Worm (Caenorhabditis elegans) whole organism, young adult: Measurements from ENCODE around the gene hmit-1.1.

Experiments
- D2030.7 ChIP-seq: fragments of 200-800 bp; sonication (Bioruptor generic); IDR thresholded peaks from 2 replicates; pipeline ENCODE4 v1.3.6; 2022; ENCODE audit warnings: missing genetic modification reagents, missing genetic modification characterization, missing compliant biosample characterization
- F33H1.4 ChIP-seq: fragments of 200-800 bp; sonication (Bioruptor generic); IDR thresholded peaks from 2 replicates; pipeline ENCODE4 v1.3.6; 2022; ENCODE audit warnings: missing genetic modification reagents, missing genetic modification characterization, missing compliant biosample characterization
- F37B4.10 ChIP-seq: fragments of 200-800 bp; sonication (Bioruptor generic); IDR thresholded peaks from 2 replicates; pipeline ENCODE4 v1.3.6; 2022; ENCODE audit warnings: missing genetic modification characterization, missing compliant biosample characterization
- K12H6.12 ChIP-seq: fragments of 200-800 bp; sonication (Bioruptor generic); optimal IDR thresholded peaks from 2 replicates; lab custom pipeline; 2018; ENCODE audit warnings: mild to moderate bottlenecking, missing genetic modification characterization, missing compliant biosample characterization
- T26A5.8 ChIP-seq: sonication (generic microtip); optimal IDR thresholded peaks from 2 replicates; lab custom pipeline; 2016; ENCODE audit warnings: missing genetic modification characterization, missing compliant biosample characterization
- Y67H2A.10 ChIP-seq: fragments of 200-800 bp; sonication (Bioruptor generic); conservative IDR thresholded peaks from 2 replicates; pipeline ENCODE4 v1.3.6; 2022; ENCODE audit warnings: missing genetic modification reagents, missing genetic modification characterization, missing compliant biosample characterization
- Y95B8A.8 ChIP-seq: fragments of 200-800 bp; sonication (Bioruptor generic); IDR thresholded peaks from 2 replicates; pipeline ENCODE4 v1.3.6; 2022; ENCODE audit warnings: missing genetic modification reagents, missing genetic modification characterization, missing compliant biosample characterization
- akir-1 ChIP-seq: fragments of 200-800 bp; sonication (Bioruptor generic); optimal IDR thresholded peaks from 2 replicates; lab custom pipeline; 2018; ENCODE audit warnings: mild to moderate bottlenecking, missing genetic modification characterization, moderate library complexity, missing compliant biosample characterization
- attf-3 ChIP-seq: fragments of 200-800 bp; sonication (Bioruptor generic); conservative IDR thresholded peaks from 2 replicates; pipeline ENCODE4 v1.3.6; 2022; ENCODE audit warnings: missing genetic modification reagents, missing genetic modification characterization, missing compliant biosample characterization
- attf-5 ChIP-seq: fragments of 200-800 bp; sonication (Bioruptor generic); optimal IDR thresholded peaks from 2 replicates; lab custom pipeline; 2018; ENCODE audit warnings: mild to moderate bottlenecking, missing genetic modification characterization, missing compliant biosample characterization
- bed-1 ChIP-seq: fragments of 200-800 bp; sonication (Bioruptor generic); IDR thresholded peaks from 2 replicates; pipeline ENCODE4 v1.3.6; 2022; ENCODE audit warnings: missing genetic modification reagents, missing genetic modification characterization, missing compliant biosample characterization
- cebp-1 ChIP-seq, 2 experiments: fragments of 200-800 bp in 1 of 2; sonication (Bioruptor generic) in 1 of 2; sonication (generic microtip) in 1 of 2; IDR thresholded peaks in 1 of 2; optimal IDR thresholded peaks in 1 of 2; 2 replicates each; pipeline versions ENCODE4 v1.3.6 to Lab custom; 2017 to 2022; ENCODE audit warnings: missing compliant biosample characterization in 2 of 2, missing genetic modification characterization in 2 of 2, mild to moderate bottlenecking in 1 of 2, missing genetic modification reagents in 1 of 2, moderate library complexity in 1 of 2
- ceh-58 ChIP-seq: fragments of 200-800 bp; sonication (Bioruptor generic); IDR thresholded peaks from 2 replicates; pipeline ENCODE4 v1.3.6; 2022; ENCODE audit warnings: missing genetic modification characterization, missing compliant biosample characterization
- efl-1 ChIP-seq: fragments of 150-350 bp; optimal IDR thresholded peaks from 2 replicates; lab custom pipeline; 2014; ENCODE audit warnings: missing biosample characterization, missing genetic modification reagents, missing genetic modification characterization
- egrh-3 ChIP-seq: fragments of 200-800 bp; sonication (Bioruptor generic); IDR thresholded peaks from 2 replicates; pipeline ENCODE4 v1.3.6; 2022; ENCODE audit warnings: missing genetic modification reagents, missing genetic modification characterization, missing compliant biosample characterization
- gei-17 ChIP-seq: fragments of 200-800 bp; sonication (Bioruptor generic); optimal IDR thresholded peaks from 2 replicates; lab custom pipeline; 2018; ENCODE audit warnings: mild to moderate bottlenecking, missing genetic modification characterization, missing compliant biosample characterization
- him-1 ChIP-seq: sonication (generic microtip); optimal IDR thresholded peaks from 2 replicates; lab custom pipeline; 2016; ENCODE audit warnings: missing genotype, missing genetic modification reagents, missing genetic modification characterization, missing compliant biosample characterization
- hlh-12 ChIP-seq: sonication (generic microtip); optimal IDR thresholded peaks from 2 replicates; lab custom pipeline; 2016; ENCODE audit warnings: missing genetic modification characterization, missing compliant biosample characterization
- hmg-1.2 ChIP-seq: fragments of 200-800 bp; sonication (Bioruptor generic); IDR thresholded peaks from 2 replicates; pipeline ENCODE4 v1.3.6; 2022; ENCODE audit warnings: missing genetic modification reagents, missing genetic modification characterization, missing compliant biosample characterization
- hrde-1 ChIP-seq: sonication (generic microtip); optimal IDR thresholded peaks from 2 replicates; lab custom pipeline; 2016; ENCODE audit warnings: missing genetic modification characterization, mild to moderate bottlenecking, missing compliant biosample characterization, moderate library complexity, missing genotype, missing genetic modification reagents, borderline replicate concordance
- let-526 ChIP-seq: fragments of 200-800 bp; sonication (Bioruptor generic); IDR thresholded peaks from 2 replicates; pipeline ENCODE4 v1.3.6; 2022; ENCODE audit warnings: missing genetic modification reagents, missing genetic modification characterization, missing compliant biosample characterization
- lin-54 ChIP-seq: fragments of 200-800 bp; sonication (Bioruptor generic); optimal IDR thresholded peaks from 2 replicates; lab custom pipeline; 2018; ENCODE audit warnings: mild to moderate bottlenecking, missing genetic modification characterization, missing compliant biosample characterization
- lir-1 ChIP-seq: fragments of 200-800 bp; sonication (Bioruptor generic); conservative IDR thresholded peaks from 2 replicates; pipeline ENCODE4 v1.3.6; 2022; ENCODE audit warnings: missing genetic modification reagents, missing genetic modification characterization, missing compliant biosample characterization
- lsl-1 ChIP-seq: fragments of 200-800 bp; sonication (Bioruptor generic); optimal IDR thresholded peaks from 2 replicates; lab custom pipeline; 2018; ENCODE audit warnings: mild to moderate bottlenecking, missing genetic modification characterization, moderate library complexity, missing compliant biosample characterization
- lsy-27 ChIP-seq: sonication (generic microtip); optimal IDR thresholded peaks from 2 replicates; lab custom pipeline; 2017; ENCODE audit warnings: missing genetic modification characterization, mild to moderate bottlenecking, missing compliant biosample characterization, antibody characterized with exemption, missing genotype, borderline replicate concordance; ENCODE audit not compliant: insufficient read depth
- madf-10 ChIP-seq: sonication (generic microtip); optimal IDR thresholded peaks from 2 replicates; lab custom pipeline; 2016; ENCODE audit warnings: mild to moderate bottlenecking, missing genetic modification characterization, missing compliant biosample characterization
- madf-6 ChIP-seq: fragments of 200-800 bp; sonication (Bioruptor generic); IDR thresholded peaks from 2 replicates; pipeline ENCODE4 v1.3.6; 2022; ENCODE audit warnings: missing genetic modification reagents, missing genetic modification characterization, missing compliant biosample characterization
- madf-8 ChIP-seq: fragments of 200-800 bp; sonication (Bioruptor generic); conservative IDR thresholded peaks from 2 replicates; pipeline ENCODE4 v1.3.6; 2022; ENCODE audit warnings: missing genetic modification reagents, missing genetic modification characterization, missing compliant biosample characterization
- mcd-1 ChIP-seq: fragments of 200-800 bp; sonication (Bioruptor generic); IDR thresholded peaks from 2 replicates; pipeline ENCODE4 v1.3.6; 2022; ENCODE audit warnings: missing genetic modification reagents, missing genetic modification characterization, missing compliant biosample characterization
- rcor-1 ChIP-seq: fragments of 200-800 bp; sonication (Bioruptor generic); IDR thresholded peaks from 2 replicates; pipeline ENCODE4 v1.3.6; 2022; ENCODE audit warnings: missing genetic modification reagents, missing genetic modification characterization, missing compliant biosample characterization
- repo-1 ChIP-seq: sonication (generic microtip); optimal IDR thresholded peaks from 2 replicates; lab custom pipeline; 2017; ENCODE audit warnings: mild to moderate bottlenecking, missing genetic modification characterization, missing compliant biosample characterization
- sdz-38 ChIP-seq: sonication (generic microtip); optimal IDR thresholded peaks from 2 replicates; lab custom pipeline; 2016; ENCODE audit warnings: missing genotype, missing genetic modification characterization, missing compliant biosample characterization
- snpc-1.1 ChIP-seq: sonication (generic microtip); optimal IDR thresholded peaks from 2 replicates; lab custom pipeline; 2017; ENCODE audit warnings: missing genetic modification characterization, mild to moderate bottlenecking, missing compliant biosample characterization, antibody characterized with exemption, moderate library complexity, missing genotype, missing genetic modification reagents; ENCODE audit not compliant: insufficient read depth
- snpc-1.3 ChIP-seq: sonication (generic microtip); optimal IDR thresholded peaks from 2 replicates; lab custom pipeline; 2017; ENCODE audit warnings: missing genetic modification characterization, mild to moderate bottlenecking, missing compliant biosample characterization, antibody characterized with exemption, moderate library complexity, missing genotype, missing genetic modification reagents; ENCODE audit not compliant: insufficient read depth
- snpc-3.4 ChIP-seq: sonication (generic microtip); optimal IDR thresholded peaks from 2 replicates; lab custom pipeline; 2017; ENCODE audit warnings: missing genetic modification characterization, mild to moderate bottlenecking, missing compliant biosample characterization, antibody characterized with exemption, moderate library complexity, missing genotype, missing genetic modification reagents
- snpc-4 ChIP-seq, 5 experiments: fragments of 150-350 bp in 1 of 5; sonication (generic microtip) in 4 of 5; optimal IDR thresholded peaks; 2 replicates each; lab custom pipeline; 2014 to 2018; ENCODE audit warnings: missing genetic modification characterization in 5 of 5, missing biosample characterization in 3 of 5, antibody characterized with exemption in 2 of 5, mild to moderate bottlenecking in 2 of 5, missing compliant biosample characterization in 2 of 5, missing genotype in 2 of 5, moderate library complexity in 2 of 5, missing genetic modification reagents in 1 of 5
- tbp1 ChIP-seq: fragments of 200-800 bp; sonication (Bioruptor generic); optimal IDR thresholded peaks from 2 replicates; lab custom pipeline; 2018; ENCODE audit warnings: mild to moderate bottlenecking, missing genetic modification characterization, missing compliant biosample characterization
- unc-130 ChIP-seq: sonication (generic microtip); optimal IDR thresholded peaks from 2 replicates; lab custom pipeline; 2016; ENCODE audit warnings: missing genetic modification reagents, missing genetic modification characterization, missing compliant biosample characterization
- xnd-1 ChIP-seq: sonication (generic microtip); optimal IDR thresholded peaks from 2 replicates; lab custom pipeline; 2016; ENCODE audit warnings: missing genotype, missing genetic modification reagents, missing genetic modification characterization, missing compliant biosample characterization
- zfh-2 ChIP-seq: fragments of 200-800 bp; sonication (Bioruptor generic); conservative IDR thresholded peaks from 2 replicates; pipeline ENCODE4 v1.3.6; 2022; ENCODE audit warnings: missing genetic modification reagents, missing genetic modification characterization, missing compliant biosample characterization
- ztf-18 ChIP-seq: sonication (generic microtip); optimal IDR thresholded peaks from 2 replicates; lab custom pipeline; 2016; ENCODE audit warnings: missing genotype, mild to moderate bottlenecking, missing genetic modification characterization, missing compliant biosample characterization

hmit-1.1 gene

DNA sequence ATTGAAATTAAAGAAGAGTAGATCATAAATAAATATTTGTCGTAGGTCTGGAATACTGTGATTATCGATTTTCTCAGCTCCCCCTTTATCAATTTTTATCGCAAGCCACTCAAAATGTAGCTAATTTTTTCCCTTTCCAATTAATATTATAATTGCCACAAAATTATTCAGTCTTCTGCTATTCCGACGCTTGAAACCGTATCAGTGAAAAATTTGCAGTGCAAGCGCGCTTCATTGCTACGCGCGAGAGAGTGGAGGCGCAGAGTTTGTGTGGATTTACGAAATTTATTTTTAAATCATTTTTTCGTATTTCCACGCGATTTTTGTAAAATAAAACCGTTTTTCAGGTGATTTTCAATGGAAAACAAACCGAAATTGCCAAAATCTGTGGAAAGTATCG is 17.0 kb downstream of the hmit-1.1 start, which contains the start of gene ints-5:
Gene ints-5 (plus strand): TSS at position 348 of the 400 bp plus-strand sequence.
- TF ChIP-seq rcor-1 (GFP tag; lab: Robert Waterston, UW) (peak; percentile 43; the same call in 1 of the 2 replicates), lir-1 (GFP tag; lab: Robert Waterston, UW) (no peak), let-526 (no peak), attf-3 (GFP tag; lab: Robert Waterston, UW) (no peak), Y95B8A.8 (GFP tag; lab: Robert Waterston, UW) (no peak), snpc-4 (GFP tag; optimal IDR thresholded peaks at IDR 0.05; lab: Kevin White, UChicago) (no peak), snpc-4 (tag; optimal IDR thresholded peaks at IDR 0.05; lab: Kevin White, UChicago) (peak in 1 of 4 experiments; percentile 55), F37B4.10 (GFP tag; lab: Robert Waterston, UW) (no peak), snpc-1.1 (tag; lab: Kevin White, UChicago) (peak; percentile 28), D2030.7 (GFP tag; lab: Robert Waterston, UW) (peak; percentile 66), akir-1 (GFP tag; lab: Kevin White, UChicago) (no peak), repo-1 (tag; lab: Kevin White, UChicago) (no peak), tbp1 (GFP tag; lab: Kevin White, UChicago) (peak; percentile 5), cebp-1 (GFP tag; IDR thresholded peaks at IDR 0.05; lab: Robert Waterston, UW) (no peak), cebp-1 (tag; optimal IDR thresholded peaks at IDR 0.05; lab: Kevin White, UChicago) (peak; percentile 73), snpc-1.3 (tag; lab: Kevin White, UChicago) (no peak), efl-1 (GFP tag; lab: Kevin White, UChicago) (peak; percentile 49), egrh-3 (GFP tag; lab: Robert Waterston, UW) (no peak), F33H1.4 (0 out of 2 replicates have a peak, but pooled peaks have one; percentile 8), T26A5.8 (tag; lab: Kevin White, UChicago) (no peak), madf-8 (GFP tag; lab: Robert Waterston, UW) (peak; percentile 50), hlh-12 (tag; lab: Kevin White, UChicago) (no peak), ceh-58 (GFP tag; lab: Robert Waterston, UW) (no peak), snpc-3.4 (tag; lab: Kevin White, UChicago) (peak; percentile 36), bed-1 (GFP tag; lab: Robert Waterston, UW) (no peak), hrde-1 (tag; lab: Kevin White, UChicago) (no peak), him-1 (peak; percentile 31), xnd-1 (peak; percentile 46), madf-10 (tag; lab: Kevin White, UChicago) (no peak), K12H6.12 (tag; lab: Kevin White, UChicago) (peak; percentile 38), attf-5 (GFP tag; lab: Kevin White, UChicago) (peak; percentile 59), madf-6 (GFP tag; lab: Robert Waterston, UW) (peak; percentile 76), lsy-27 (tag; lab: Kevin White, UChicago) (no peak), ztf-18 (tag; lab: Kevin White, UChicago) (peak; percentile 8), mcd-1 (GFP tag; lab: Robert Waterston, UW) (peak; percentile 94), hmg-1.2 (GFP tag; lab: Robert Waterston, UW) (peak; percentile 99), lin-54 (GFP tag; lab: Kevin White, UChicago) (peak; percentile 24), sdz-38 (tag; lab: Kevin White, UChicago) (no peak), zfh-2 (GFP tag; lab: Robert Waterston, UW) (no peak), lsl-1 (peak; percentile 56), unc-130 (GFP tag; lab: Kevin White, UChicago) (no peak), Y67H2A.10 (GFP tag; lab: Robert Waterston, UW) (no peak), gei-17 (GFP tag; lab: Kevin White, UChicago) (no peak)
